Worm (Caenorhabditis elegans): ENCODE data around the gene Y43C5A.3.
"Not testable (repeated sequence)": the region's sequence is repeated elsewhere in the genome, so short reads cannot be mapped to it uniquely, and the experiment has no call there.

Gene Y43C5A.3

ce11 chrIV:10323368-10323767 lies 49.5 kb downstream of the Y43C5A.3 start (continued):
- TF ChIP-seq rpc-1 (optimal IDR thresholded peaks at IDR 0.05): not testable (repeated sequence)
- peak; percentile 49 for TF ChIP-seq rpc-1 (tag; optimal IDR thresholded peaks at IDR 0.05)
- peak; percentile 61 for TF ChIP-seq D2030.7 (GFP tag; IDR thresholded peaks at IDR 0.05)
- TF ChIP-seq ztf-28 (GFP tag; IDR thresholded peaks at IDR 0.05): 0 out of 2 replicates have a peak, but pooled peaks have one; percentile 67
- TF ChIP-seq mcd-1 (GFP tag; IDR thresholded peaks at IDR 0.05): peak; percentile 58

Measured in whole organism, young adult.